Fruit fly (Drosophila melanogaster): ENCODE data around the gene PNPase.

DNA sequence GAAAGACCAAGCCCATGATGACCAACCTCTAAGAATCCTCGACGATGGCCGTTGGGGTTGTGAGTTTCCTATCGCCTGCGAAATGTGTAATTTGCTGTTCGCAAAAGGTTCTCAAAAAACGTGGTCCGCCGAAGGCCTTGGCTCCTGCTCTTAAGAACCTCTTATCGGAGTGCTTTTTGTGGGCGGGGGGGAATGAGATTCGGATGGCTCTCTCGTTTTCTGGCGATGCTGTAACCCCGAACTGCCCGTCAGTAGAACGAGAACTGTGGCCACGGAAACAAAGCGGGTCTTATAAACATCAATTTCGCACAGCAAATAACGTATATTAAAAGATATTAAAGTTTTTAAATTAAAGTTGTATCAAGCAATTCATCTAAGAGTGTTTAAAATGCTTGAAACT, 23.4 kb downstream of the PNPase start, which contains the start of gene CG1607:
- TF ChIP-seq N (GFP tag; optimal IDR thresholded peaks at IDR 0.05): no peak
- TF ChIP-seq h (GFP tag; optimal IDR thresholded peaks at IDR 0.05): no peak
- no peak for TF ChIP-seq brk (GFP tag; optimal IDR thresholded peaks at IDR 0.05)
- TF ChIP-seq fru (GFP tag; optimal IDR thresholded peaks at IDR 0.05): no peak
- TF ChIP-seq Dfd (GFP tag; optimal IDR thresholded peaks at IDR 0.05): no peak
- TF ChIP-seq psq (GFP tag; optimal IDR thresholded peaks at IDR 0.05): no peak
